Fruit fly (Drosophila melanogaster) whole organism, embryonic: ENCODE data around the gene Prat.

Experiments used
- Ada2b ChIP-seq: fragments of 200-800 bp; sonication (Bioruptor generic); IDR thresholded peaks from 2 replicates; pipeline ENCODE4 v1.3.6; 2022; ENCODE audit warnings: missing biosample characterization, missing genetic modification characterization
- Awh ChIP-seq: fragments of 200-800 bp; sonication (Bioruptor generic); IDR thresholded peaks from 2 replicates; pipeline ENCODE4, ENCODE4 v1.3.6; 2022; ENCODE audit warnings: missing biosample characterization, missing genetic modification characterization
- CG10431 ChIP-seq: fragments of 200-800 bp; sonication (Bioruptor generic); optimal IDR thresholded peaks from 3 replicates; lab custom pipeline; 2018; ENCODE audit warnings: missing biosample characterization, mild to moderate bottlenecking, missing genetic modification characterization
- CG10959 ChIP-seq: fragments of 200-800 bp; sonication (Bioruptor generic); IDR thresholded peaks from 2 replicates; pipeline ENCODE4 v1.3.6; 2022; ENCODE audit warnings: missing biosample characterization, missing genetic modification characterization
- CG11093 ChIP-seq: fragments of 200-800 bp; sonication (Bioruptor generic); IDR thresholded peaks from 3 replicates; pipeline ENCODE4 v1.3.6; 2022; ENCODE audit warnings: missing biosample characterization, missing genetic modification characterization
- CG13624 ChIP-seq: fragments of 200-800 bp; sonication (Bioruptor generic); optimal IDR thresholded peaks from 2 replicates; lab custom pipeline; 2016; ENCODE audit warnings: missing biosample characterization, missing genetic modification characterization
- CG13894 ChIP-seq: fragments of 200-800 bp; sonication (Bioruptor generic); optimal IDR thresholded peaks from 3 replicates; lab custom pipeline; 2018; ENCODE audit warnings: missing biosample characterization, mild to moderate bottlenecking, missing genetic modification characterization, moderate library complexity
- CG14441 ChIP-seq: fragments of 200-800 bp; sonication (Bioruptor generic); IDR thresholded peaks from 2 replicates; pipeline ENCODE4 v1.3.6; 2022; ENCODE audit warnings: missing biosample characterization, missing genetic modification characterization
- CG14667 ChIP-seq: fragments of 200-800 bp; sonication (Bioruptor generic); IDR thresholded peaks from 2 replicates; pipeline ENCODE4 v1.3.6; 2022; ENCODE audit warnings: missing biosample characterization, missing genetic modification characterization
- CG15479 ChIP-seq: fragments of 200-800 bp; sonication (Bioruptor generic); optimal IDR thresholded peaks from 3 replicates; lab custom pipeline; 2019; ENCODE audit warnings: missing biosample characterization, mild to moderate bottlenecking, missing genetic modification characterization, moderate library complexity
- CG17328 ChIP-seq: fragments of 200-800 bp; sonication (Bioruptor generic); IDR thresholded peaks from 2 replicates; pipeline ENCODE4 v1.3.6; 2022; ENCODE audit warnings: missing biosample characterization, missing genetic modification characterization
- CG17912 ChIP-seq: fragments of 200-800 bp; sonication (Bioruptor generic); optimal IDR thresholded peaks from 2 replicates; lab custom pipeline; 2018; ENCODE audit warnings: missing biosample characterization, mild to moderate bottlenecking, missing genetic modification characterization
- CG1792 ChIP-seq: fragments of 200-800 bp; sonication (Bioruptor generic); optimal IDR thresholded peaks from 2 replicates; lab custom pipeline; 2016; ENCODE audit warnings: missing biosample characterization, missing genetic modification characterization
- CG18619 ChIP-seq: fragments of 200-800 bp; sonication (Bioruptor generic); optimal IDR thresholded peaks from 3 replicates; lab custom pipeline; 2017; ENCODE audit warnings: missing biosample characterization, mild to moderate bottlenecking, missing genetic modification characterization
- CG31365 ChIP-seq: fragments of 200-800 bp; sonication (Bioruptor generic); optimal IDR thresholded peaks from 2 replicates; lab custom pipeline; 2018; ENCODE audit warnings: missing biosample characterization, mild to moderate bottlenecking, missing genetic modification characterization
- CG31388 ChIP-seq: fragments of 200-800 bp; sonication (Bioruptor generic); optimal IDR thresholded peaks from 2 replicates; lab custom pipeline; 2016; ENCODE audit warnings: missing biosample characterization, missing genetic modification characterization
- CG33557 ChIP-seq: fragments of 200-800 bp; sonication (Bioruptor generic); optimal IDR thresholded peaks from 2 replicates; lab custom pipeline; 2019; ENCODE audit warnings: missing biosample characterization, mild to moderate bottlenecking, missing genetic modification characterization, moderate library complexity
- CG3407 ChIP-seq: fragments of 200-800 bp; sonication (Bioruptor generic); optimal IDR thresholded peaks from 2 replicates; lab custom pipeline; 2018; ENCODE audit warnings: missing biosample characterization, mild to moderate bottlenecking, missing genetic modification characterization
- CG4730 ChIP-seq: fragments of 200-800 bp; sonication (Bioruptor generic); IDR thresholded peaks from 2 replicates; pipeline ENCODE4 v1.3.6; 2022; ENCODE audit warnings: missing biosample characterization, missing genetic modification characterization
- CG5245 ChIP-seq: fragments of 200-800 bp; sonication (Bioruptor generic); optimal IDR thresholded peaks from 3 replicates; lab custom pipeline; 2016; ENCODE audit warnings: missing biosample characterization, missing genetic modification characterization
- CG6254 ChIP-seq: fragments of 200-800 bp; sonication (Bioruptor generic); optimal IDR thresholded peaks from 3 replicates; lab custom pipeline; 2017; ENCODE audit warnings: mild to moderate bottlenecking, missing biosample characterization, missing genetic modification reagents, missing genetic modification characterization
- CG6272 ChIP-seq: fragments of 200-800 bp; sonication (Bioruptor generic); IDR thresholded peaks from 2 replicates; pipeline ENCODE4 v1.3.6; 2022; ENCODE audit warnings: missing biosample characterization, missing genetic modification characterization
- CG7271 ChIP-seq: fragments of 200-800 bp; sonication (Bioruptor generic); optimal IDR thresholded peaks from 2 replicates; lab custom pipeline; 2018; ENCODE audit warnings: missing biosample characterization, mild to moderate bottlenecking, missing genetic modification characterization, moderate library complexity
- CG8089 ChIP-seq: fragments of 200-800 bp; sonication (Bioruptor generic); optimal IDR thresholded peaks from 3 replicates; lab custom pipeline; 2016; ENCODE audit warnings: missing biosample characterization, missing genetic modification characterization
- CG8388 ChIP-seq: fragments of 200-800 bp; sonication (Bioruptor generic); optimal IDR thresholded peaks from 2 replicates; lab custom pipeline; 2019; ENCODE audit warnings: missing biosample characterization, mild to moderate bottlenecking, missing genetic modification characterization, moderate library complexity
- CTCF ChIP-seq: fragments of 200-800 bp; sonication (Bioruptor generic); optimal IDR thresholded peaks from 2 replicates; lab custom pipeline; 2017; ENCODE audit warnings: missing biosample characterization, mild to moderate bottlenecking, missing genetic modification characterization, moderate library complexity
- Chrac-16 ChIP-seq: fragments of 200-800 bp; sonication (Bioruptor generic); optimal IDR thresholded peaks from 3 replicates; lab custom pipeline; 2016; ENCODE audit warnings: missing biosample characterization, missing genetic modification characterization
- D19B ChIP-seq: fragments of 200-800 bp; sonication (Bioruptor generic); optimal IDR thresholded peaks from 2 replicates; lab custom pipeline; 2017; ENCODE audit warnings: missing biosample characterization, mild to moderate bottlenecking, missing genetic modification characterization
- ERR ChIP-seq: fragments of 200-800 bp; sonication (Bioruptor generic); optimal IDR thresholded peaks from 2 replicates; lab custom pipeline; 2016; ENCODE audit warnings: missing biosample characterization, missing genetic modification characterization
- H15 ChIP-seq: fragments of 200-800 bp; sonication (Bioruptor generic); IDR thresholded peaks from 3 replicates; pipeline ENCODE4 v1.3.6; 2022; ENCODE audit warnings: missing biosample characterization, missing genetic modification characterization
- Hand ChIP-seq: fragments of 200-800 bp; sonication (Bioruptor generic); optimal IDR thresholded peaks from 2 replicates; lab custom pipeline; 2017; ENCODE audit warnings: mild to moderate bottlenecking, missing biosample characterization, missing genetic modification reagents, missing genetic modification characterization
- Hsf ChIP-seq: fragments of 200-800 bp; sonication (Bioruptor generic); optimal IDR thresholded peaks from 3 replicates; lab custom pipeline; 2016; ENCODE audit warnings: missing biosample characterization, missing genetic modification characterization
- Lhr ChIP-seq: fragments of 200-800 bp; sonication (Bioruptor generic); optimal IDR thresholded peaks from 3 replicates; lab custom pipeline; 2017; ENCODE audit warnings: mild to moderate bottlenecking, missing biosample characterization, missing genetic modification reagents, missing genetic modification characterization
- Lim3 ChIP-seq: fragments of 200-800 bp; sonication (Bioruptor generic); IDR thresholded peaks from 2 replicates; pipeline ENCODE4 v1.3.6; 2022; ENCODE audit warnings: missing biosample characterization, missing genetic modification characterization
- Spps ChIP-seq: fragments of 200-800 bp; sonication (Bioruptor generic); optimal IDR thresholded peaks from 2 replicates; lab custom pipeline; 2018; ENCODE audit warnings: missing biosample characterization, mild to moderate bottlenecking, missing genetic modification characterization
- YL-1 ChIP-seq: fragments of 200-800 bp; sonication (Bioruptor generic); optimal IDR thresholded peaks from 3 replicates; lab custom pipeline; 2017; ENCODE audit warnings: missing biosample characterization, mild to moderate bottlenecking, missing genetic modification characterization
- ap ChIP-seq: fragments of 200-800 bp; sonication (Bioruptor generic); IDR thresholded peaks from 2 replicates; pipeline ENCODE4 v1.3.6; 2022; ENCODE audit warnings: missing biosample characterization, missing genetic modification characterization
- ase ChIP-seq: fragments of 200-800 bp; sonication (Bioruptor generic); IDR thresholded peaks from 3 replicates; pipeline ENCODE4 v1.3.6; 2022; ENCODE audit warnings: missing biosample characterization, missing genetic modification characterization
- cad ChIP-seq: fragments of >200 bp; optimal IDR thresholded peaks from 2 replicates; lab custom pipeline; 2017; ENCODE audit warnings: missing biosample characterization, missing genetic modification characterization
- chif ChIP-seq, 2 experiments: fragments of 200-800 bp; sonication (Bioruptor generic); optimal IDR thresholded peaks; 3 replicates each; lab custom pipeline; 2016; ENCODE audit warnings: missing biosample characterization in 2 of 2, missing genetic modification characterization in 2 of 2
- crol ChIP-seq: fragments of 200-800 bp; sonication (Bioruptor generic); IDR thresholded peaks from 2 replicates; pipeline ENCODE4 v1.3.6; 2022; ENCODE audit warnings: missing biosample characterization, missing genetic modification characterization
- disco-r ChIP-seq: fragments of 200-800 bp; sonication (Bioruptor generic); optimal IDR thresholded peaks from 2 replicates; lab custom pipeline; 2016; ENCODE audit warnings: missing biosample characterization, missing genetic modification characterization
- dysf ChIP-seq: fragments of 200-800 bp; sonication (Bioruptor generic); IDR thresholded peaks from 3 replicates; pipeline ENCODE4 v1.3.6; 2022; ENCODE audit warnings: missing biosample characterization, missing genetic modification characterization
- fru ChIP-seq: fragments of >200 bp; optimal IDR thresholded peaks from 2 replicates; lab custom pipeline; 2017
- her ChIP-seq: fragments of 200-800 bp; sonication (Bioruptor generic); optimal IDR thresholded peaks from 2 replicates; lab custom pipeline; 2016; ENCODE audit warnings: missing biosample characterization, missing genetic modification characterization
- ken ChIP-seq: fragments of 200-800 bp; sonication (Bioruptor generic); IDR thresholded peaks from 3 replicates; pipeline ENCODE4 v1.3.6; 2022; ENCODE audit warnings: missing biosample characterization, missing genetic modification characterization
- prd ChIP-seq, 3 experiments: fragments of >200 bp in 2 of 3; fragments of 200-800 bp in 1 of 3; sonication (Bioruptor generic) in 1 of 3; optimal IDR thresholded peaks in 2 of 3; IDR thresholded peaks in 1 of 3; 2 replicates in 2 of 3; 3 replicates in 1 of 3; pipeline versions ENCODE4 v1.3.6 to Lab custom; 2017 to 2022; ENCODE audit warnings: missing biosample characterization in 1 of 3, missing genetic modification characterization in 1 of 3
- sens-2 ChIP-seq: fragments of 200-800 bp; sonication (Bioruptor generic); IDR thresholded peaks from 2 replicates; pipeline ENCODE4 v1.3.6; 2022; ENCODE audit warnings: missing biosample characterization, missing genetic modification characterization
- sisA ChIP-seq: fragments of 200-800 bp; sonication (Bioruptor generic); IDR thresholded peaks from 2 replicates; pipeline ENCODE4 v1.3.6; 2022; ENCODE audit warnings: missing biosample characterization, missing genetic modification characterization
- slbo ChIP-seq: fragments of 200-800 bp; sonication (Bioruptor generic); IDR thresholded peaks from 2 replicates; pipeline ENCODE4 v1.3.6; 2022; ENCODE audit warnings: missing biosample characterization, missing genetic modification characterization
- sr ChIP-seq: fragments of 200-800 bp; sonication (Bioruptor generic); IDR thresholded peaks from 3 replicates; pipeline ENCODE4 v1.3.6; 2022; ENCODE audit warnings: missing biosample characterization, missing genetic modification characterization
- stc ChIP-seq: fragments of 200-800 bp; sonication (Bioruptor generic); IDR thresholded peaks from 2 replicates; pipeline ENCODE4 v1.3.6; 2022; ENCODE audit warnings: missing biosample characterization, missing genetic modification characterization
- tap ChIP-seq: fragments of 200-800 bp; optimal IDR thresholded peaks from 3 replicates; lab custom pipeline; 2019; ENCODE audit warnings: missing biosample characterization, mild to moderate bottlenecking, missing genetic modification characterization, moderate library complexity
- toy ChIP-seq: fragments of 200-800 bp; sonication (Bioruptor generic); IDR thresholded peaks from 2 replicates; pipeline ENCODE4 v1.3.6; 2022; ENCODE audit warnings: missing biosample characterization, missing genetic modification characterization

Gene Prat

dm6 chr3R:7886859-7887190 is 24.8 kb downstream of the Prat start, which contains the start of gene ArgRS-m (continued):
- TF ChIP-seq Lim3 (no peak), CG5245 (GFP tag; lab: Kevin White, UChicago) (no peak), YL-1 (GFP tag; lab: Kevin White, UChicago) (peak; percentile 39), CG7271 (tag; lab: Kevin White, UChicago) (no peak), toy (GFP tag; lab: Robert Waterston, UW) (0 out of 2 replicates have a peak, but pooled peaks have one; percentile 5), CG10431 (GFP tag; lab: Kevin White, UChicago) (peak; percentile 86), CG4730 (no peak), chif (GFP tag; optimal IDR thresholded peaks at IDR 0.05; lab: Kevin White, UChicago) (peak in 1 of 2 experiments; percentile 9), Hand (GFP tag; lab: Kevin White, UChicago) (no peak), CG17328 (no peak), sens-2 (no peak), CG6272 (GFP tag; lab: Robert Waterston, UW) (no peak), cad (no peak), Chrac-16 (GFP tag; lab: Kevin White, UChicago) (peak; percentile 7), CG3407 (GFP tag; lab: Kevin White, UChicago) (peak; percentile 25), Lhr (peak; percentile 54), stc (GFP tag; lab: Robert Waterston, UW) (peak; percentile 6; the same call in 1 of the 2 replicates), Awh (no peak), CG1792 (GFP tag; lab: Kevin White, UChicago) (no peak), sisA (GFP tag; lab: Robert Waterston, UW) (peak; percentile 31; the same call in 1 of the 2 replicates), ERR (GFP tag; lab: Kevin White, UChicago) (peak; percentile 16), sr (GFP tag; lab: Robert Waterston, UW) (no peak), disco-r (no peak), Spps (tag; lab: Kevin White, UChicago) (no peak), fru (no peak), CG14441 (peak; percentile 16; the same call in 1 of the 2 replicates), CG13624 (peak; percentile 67), CG17912 (no peak), CG14667 (no peak), CG18619 (GFP tag; lab: Kevin White, UChicago) (peak; percentile 55), Ada2b (GFP tag; lab: Robert Waterston, UW) (no peak), Hsf (GFP tag; lab: Kevin White, UChicago) (peak; percentile 65), CG8388 (no peak), CG8089 (GFP tag; lab: Kevin White, UChicago) (no peak), crol (no peak), dysf (GFP tag; lab: Robert Waterston, UW) (peak; percentile 43; the same call in 1 of the 3 replicates), ap (no peak), H15 (GFP tag; lab: Robert Waterston, UW) (no peak), prd (optimal IDR thresholded peaks at IDR 0.05; lab: Kevin White, UChicago) (no peak), prd (GFP tag; IDR thresholded peaks at IDR 0.05; lab: Robert Waterston, UW) (peak; percentile 33; the same call in 2 of the 3 replicates), ken (no peak), CG10959 (GFP tag; lab: Robert Waterston, UW) (no peak), CG6254 (GFP tag; lab: Kevin White, UChicago) (no peak), her (peak; percentile 56), CG31388 (GFP tag; lab: Kevin White, UChicago) (no peak), D19B (GFP tag; lab: Kevin White, UChicago) (peak; percentile 28), CG33557 (GFP tag; lab: Kevin White, UChicago) (no peak), CG11093 (no peak), slbo (peak; percentile 83), CTCF (GFP tag; lab: Kevin White, UChicago) (no peak), CG13894 (peak; percentile 4), CG31365 (no peak), tap (tag; lab: Kevin White, UChicago) (no peak), CG15479 (no peak), ase (GFP tag; lab: Robert Waterston, UW) (no peak)
